Fruit fly (Drosophila melanogaster): Measurements from ENCODE around the gene Atg17.

Atg17 gene

DNA sequence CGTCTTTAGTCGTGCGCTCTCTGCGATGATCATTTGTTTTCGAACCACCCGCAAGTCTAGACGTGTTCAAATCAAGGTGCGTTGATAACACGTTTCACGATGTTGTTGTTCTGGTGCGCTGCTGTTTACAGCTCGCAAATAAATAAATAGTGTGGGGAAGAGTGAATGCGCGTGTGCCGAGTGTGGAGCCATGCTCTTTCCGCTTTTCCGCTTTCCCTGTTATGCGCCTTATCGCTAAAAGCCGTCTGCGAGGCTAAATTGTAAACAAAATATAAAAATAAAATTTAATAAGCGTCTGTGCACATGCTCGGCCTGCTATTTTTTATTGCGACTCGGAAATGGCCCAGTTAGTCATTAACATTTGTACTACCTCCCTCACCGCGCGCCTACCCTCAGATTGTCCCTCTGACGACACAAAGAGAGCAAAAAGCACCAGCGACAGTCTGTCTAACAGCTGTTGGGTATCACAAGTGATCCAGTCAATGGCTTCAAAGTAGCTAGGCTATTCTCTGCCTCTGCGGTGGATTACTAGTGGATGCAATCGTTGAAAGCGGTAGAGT lies 3.2 kb downstream of the Atg17 start (continued):
- TF ChIP-seq CG7987 (GFP tag; optimal IDR thresholded peaks at IDR 0.05) (peak; percentile 97), Scr (GFP tag; IDR thresholded peaks at IDR 0.05; ENCODE audit: partially characterized antibody) (peak; percentile 33), Aef1 (GFP tag; IDR thresholded peaks at IDR 0.05) (peak; percentile 39; the same call in 1 of the 3 replicates), CG1603 (tag; optimal IDR thresholded peaks at IDR 0.05) (peak; percentile 79), cato (GFP tag; optimal IDR thresholded peaks at IDR 0.05; ENCODE audit: borderline replicate concordance) (no peak), CG13424 (tag; optimal IDR thresholded peaks at IDR 0.05) (peak; percentile 70), MESR4 (GFP tag; optimal IDR thresholded peaks at IDR 0.05) (peak; percentile 42), oc (tag; optimal IDR thresholded peaks at IDR 0.05) (peak; percentile 81), usp (GFP tag; optimal IDR thresholded peaks at IDR 0.05) (no peak), CG4617 (GFP tag; optimal IDR thresholded peaks at IDR 0.05; ENCODE audit: borderline replicate concordance) (peak; percentile 25), CG14014 (GFP tag; IDR thresholded peaks at IDR 0.05) (peak; percentile 61; the same call in 1 of the 2 replicates), Hr39 (optimal IDR thresholded peaks at IDR 0.05) (no peak), Xbp1 (GFP tag; optimal IDR thresholded peaks at IDR 0.05) (peak; percentile 40), ranshi (GFP tag; IDR thresholded peaks at IDR 0.05) (no peak), NK7.1 (GFP tag; optimal IDR thresholded peaks at IDR 0.05) (peak; percentile 71), wek (GFP tag; optimal IDR thresholded peaks at IDR 0.05) (peak; percentile 96), trh (GFP tag; optimal IDR thresholded peaks at IDR 0.05) (peak; percentile 50), Nf-YC (tag; optimal IDR thresholded peaks at IDR 0.05) (no peak), knrl (GFP tag; IDR thresholded peaks at IDR 0.05; ENCODE audit: partially characterized antibody) (no peak)

DNA sequence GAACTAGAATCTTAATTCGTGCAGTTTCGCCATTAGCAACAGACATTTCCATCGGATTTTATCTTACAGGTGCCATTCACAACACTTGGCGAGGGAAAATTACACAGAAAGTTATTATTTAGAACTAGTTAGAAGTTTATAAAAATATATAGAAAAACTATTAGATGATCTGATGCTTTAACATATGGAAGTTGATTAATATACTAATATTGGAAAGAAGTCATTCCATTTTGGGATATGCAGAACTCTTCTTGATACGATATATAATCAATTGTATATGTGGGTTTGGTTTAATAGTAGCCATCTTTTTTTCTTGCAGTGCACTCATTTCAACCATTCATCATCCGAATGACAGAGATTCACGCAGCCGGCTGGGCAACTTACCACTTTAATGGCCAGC lies 12.7 kb downstream of the Atg17 start:
- TF ChIP-seq CG33213 (GFP tag; optimal IDR thresholded peaks at IDR 0.05), result no peak
- no peak for TF ChIP-seq NC2β (GFP tag; optimal IDR thresholded peaks at IDR 0.05)
- TF ChIP-seq dmrt11E (tag; optimal IDR thresholded peaks at IDR 0.05), result peak; percentile 7
- peak; percentile 18; the same call in 1 of the 3 replicates for TF ChIP-seq row (GFP tag; IDR thresholded peaks at IDR 0.05)
- TF ChIP-seq CG14710 (tag; optimal IDR thresholded peaks at IDR 0.05), result peak; percentile 1
- no peak for TF ChIP-seq Oli (tag; optimal IDR thresholded peaks at IDR 0.05)
- TF ChIP-seq CG8388 (GFP tag; optimal IDR thresholded peaks at IDR 0.05), result no peak
- no peak for TF ChIP-seq CG9437 (GFP tag; optimal IDR thresholded peaks at IDR 0.05)
- TF ChIP-seq CG10979 (tag; optimal IDR thresholded peaks at IDR 0.05), result peak; percentile 35
- no peak for TF ChIP-seq sd (tag; optimal IDR thresholded peaks at IDR 0.05)
- peak in 1 of 2 experiments; percentile 28 for TF ChIP-seq bsh (GFP tag; optimal IDR thresholded peaks at IDR 0.05)
- no peak for TF ChIP-seq CG6272 (GFP tag; IDR thresholded peaks at IDR 0.05)
- TF ChIP-seq Dp (GFP tag; optimal IDR thresholded peaks at IDR 0.05), result no peak
- TF ChIP-seq sens-2 (GFP tag; IDR thresholded peaks at IDR 0.05), result no peak
- no peak for TF ChIP-seq salm (tag; optimal IDR thresholded peaks at IDR 0.05)
- no peak for TF ChIP-seq Fer2 (tag; optimal IDR thresholded peaks at IDR 0.05)
- peak; percentile 14 for TF ChIP-seq CG12391 (tag; optimal IDR thresholded peaks at IDR 0.05)
- peak; percentile 38 for TF ChIP-seq phol (tag; optimal IDR thresholded peaks at IDR 0.05)
- no peak for TF ChIP-seq Nf-YA (GFP tag; IDR thresholded peaks at IDR 0.05)
- no peak for TF ChIP-seq Nf-YC (tag; optimal IDR thresholded peaks at IDR 0.05)
- TF ChIP-seq amos (GFP tag; IDR thresholded peaks at IDR 0.05; ENCODE audit: partially characterized antibody), result no peak
- TF ChIP-seq D19A (tag; optimal IDR thresholded peaks at IDR 0.05), result no peak
- TF ChIP-seq sqz (GFP tag; optimal IDR thresholded peaks at IDR 0.05), result no peak
- no peak for TF ChIP-seq CG13624 (GFP tag; optimal IDR thresholded peaks at IDR 0.05)
- TF ChIP-seq CG10462 (GFP tag; optimal IDR thresholded peaks at IDR 0.05), result no peak
- TF ChIP-seq CG15479 (GFP tag; optimal IDR thresholded peaks at IDR 0.05), result no peak
- no peak for TF ChIP-seq CG2129 (GFP tag; IDR thresholded peaks at IDR 0.05; ENCODE audit: partially characterized antibody)
- no peak for TF ChIP-seq shn (GFP tag; optimal IDR thresholded peaks at IDR 0.05)
- no peak for TF ChIP-seq exex (tag; optimal IDR thresholded peaks at IDR 0.05)
- TF ChIP-seq sim (GFP tag; IDR thresholded peaks at IDR 0.05), result no peak
- TF ChIP-seq CG6175 (GFP tag; IDR thresholded peaks at IDR 0.05), result no peak
- TF ChIP-seq CG17912 (GFP tag; optimal IDR thresholded peaks at IDR 0.05), result no peak
